Worm (Caenorhabditis elegans): ENCODE measurements around the gene W03A5.2.
A peak's percentile ranks its signal among the peaks of the same experiment; 100 is the strongest.

Gene W03A5.2

DNA sequence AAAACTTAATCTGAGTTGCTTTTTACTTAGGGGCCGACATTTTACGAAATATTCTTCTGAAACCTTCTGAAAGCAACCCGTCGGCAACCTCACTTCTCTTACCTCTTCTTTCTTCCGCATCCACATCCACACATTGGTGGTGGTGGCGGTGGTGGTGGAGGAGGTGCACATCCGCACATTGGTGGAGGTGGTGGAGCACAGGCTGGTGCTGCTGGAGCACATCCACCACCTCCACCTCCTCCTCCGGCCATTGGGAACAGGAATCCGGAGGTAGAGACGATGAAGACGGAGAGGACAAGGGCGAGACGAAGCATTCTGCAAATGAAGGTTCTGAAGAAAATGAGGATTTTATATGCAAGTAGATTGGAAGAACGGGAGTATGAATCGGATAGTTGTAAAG, 7.8 kb downstream of the W03A5.2 start, which contains the start of gene grl-22:
Gene grl-22 (minus strand): TSS at position 332 of the 400 bp plus-strand sequence.
- TF ChIP-seq zfh-2 (GFP tag; conservative IDR thresholded peaks at IDR 0.05), result peak; percentile 86
- no peak for TF ChIP-seq ceh-27 (GFP tag; optimal IDR thresholded peaks at IDR 0.05)
- no peak for TF ChIP-seq ztf-25 (GFP tag; IDR thresholded peaks at IDR 0.05)
- TF ChIP-seq dpl-1 (GFP tag; optimal IDR thresholded peaks at IDR 0.05), result no peak
- TF ChIP-seq lin-35 (GFP tag; optimal IDR thresholded peaks at IDR 0.05), result no peak
- no peak for TF ChIP-seq mes-4 (tag; optimal IDR thresholded peaks at IDR 0.05)
- TF ChIP-seq egrh-3 (GFP tag; IDR thresholded peaks at IDR 0.05), result peak; percentile 64; the same call in 1 of the 2 replicates

DNA sequence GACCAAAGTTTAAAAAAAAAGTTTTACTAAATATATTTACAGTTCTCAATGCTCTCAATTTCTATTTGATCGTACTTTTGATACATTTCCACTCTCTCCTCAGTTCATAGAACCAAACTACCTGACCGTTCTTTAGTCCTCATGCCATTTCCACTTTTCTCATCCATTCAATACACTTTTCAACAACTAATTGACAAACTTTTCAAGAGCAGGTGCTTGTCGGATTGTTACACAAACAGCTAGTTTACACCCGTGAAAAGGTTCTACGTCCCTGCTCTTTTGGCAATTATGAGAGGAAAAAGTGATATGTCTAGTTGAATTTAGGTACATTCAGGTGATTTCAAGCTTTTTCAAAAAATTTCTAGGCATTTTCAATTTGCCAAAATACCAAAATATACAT, 12.1 kb downstream of the W03A5.2 start:
- TF ChIP-seq sea-2 (GFP tag; IDR thresholded peaks at IDR 0.05) (no peak), ceh-91 (GFP tag; IDR thresholded peaks at IDR 0.05) (no peak), ekl-4 (GFP tag; IDR thresholded peaks at IDR 0.05) (no peak)

DNA sequence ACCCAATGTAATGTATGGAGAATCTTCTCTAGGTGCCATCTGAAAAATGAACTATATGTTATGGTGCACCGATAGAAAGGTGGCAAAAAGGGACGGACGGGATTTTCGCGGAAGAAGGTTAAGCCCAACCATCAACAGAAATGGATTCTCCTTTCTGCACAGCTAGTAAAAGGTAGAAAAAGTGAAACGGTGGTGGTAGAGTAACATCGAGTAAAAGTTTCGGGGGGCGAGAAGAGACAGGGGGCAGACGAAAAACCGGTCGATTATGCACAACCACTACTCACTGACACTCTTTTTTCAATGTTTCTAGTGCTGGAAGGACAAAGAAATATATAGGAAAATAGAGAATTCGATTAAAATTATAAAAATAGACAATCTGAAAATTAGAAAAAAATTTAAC, 13.7 kb downstream of the W03A5.2 start:
- TF ChIP-seq fkh-3 (tag; optimal IDR thresholded peaks at IDR 0.05) (no peak), T07F8.4 (tag; optimal IDR thresholded peaks at IDR 0.05) (no peak), attf-3 (GFP tag; conservative IDR thresholded peaks at IDR 0.05) (no peak), egrh-3 (GFP tag; IDR thresholded peaks at IDR 0.05) (no peak), madf-10 (tag; optimal IDR thresholded peaks at IDR 0.05) (no peak), D2030.7 (GFP tag; IDR thresholded peaks at IDR 0.05) (no peak), mes-4 (tag; optimal IDR thresholded peaks at IDR 0.05) (no peak), hrde-1 (tag; optimal IDR thresholded peaks at IDR 0.05; ENCODE audit: borderline replicate concordance) (no peak)

DNA sequence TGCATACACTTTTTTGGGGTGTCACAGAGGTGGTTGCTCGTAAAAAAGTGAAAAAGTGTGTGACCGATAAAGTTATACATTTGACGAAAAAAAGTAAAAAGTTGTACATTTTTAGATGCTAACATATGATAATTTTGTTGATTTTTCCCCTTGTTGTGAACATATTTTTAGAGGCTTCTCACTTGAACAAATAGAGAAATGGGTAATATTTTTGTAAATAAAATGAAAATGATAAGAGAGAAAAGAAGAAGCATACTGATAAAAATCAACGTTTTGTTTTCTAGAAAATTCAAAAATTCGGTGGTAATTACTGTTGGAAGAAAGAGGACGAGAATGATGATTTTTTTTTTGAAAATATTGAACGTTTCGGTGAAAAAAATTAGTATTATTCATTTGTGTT, 14.4 kb downstream of the W03A5.2 start:
- TF ChIP-seq snpc-1.3 (tag; optimal IDR thresholded peaks at IDR 0.05; ENCODE audit: insufficient read depth) (no peak), nhr-27 (tag; optimal IDR thresholded peaks at IDR 0.05) (no peak)

DNA sequence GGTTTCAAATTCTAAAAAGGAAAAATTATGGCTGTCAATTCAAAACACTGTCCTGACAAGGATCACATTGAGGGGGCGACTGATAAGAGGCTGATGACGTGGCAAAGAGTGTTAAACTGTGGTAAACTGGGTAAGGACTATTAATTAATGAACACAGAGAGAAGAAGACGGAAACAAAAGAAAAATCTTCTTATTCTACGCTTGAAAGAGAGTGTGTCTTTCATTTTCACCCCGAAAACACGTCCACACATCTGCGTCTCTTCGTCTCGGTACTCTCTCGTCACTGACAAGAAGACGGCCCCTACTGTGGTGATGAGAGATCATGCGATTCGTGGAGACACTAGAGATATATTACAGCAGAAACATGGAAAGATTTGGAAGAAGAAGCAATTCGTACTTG, 15.6 kb downstream of the W03A5.2 start:
- peak; percentile 72 for TF ChIP-seq nhr-80 (tag; optimal IDR thresholded peaks at IDR 0.05)
- peak; percentile 4 for TF ChIP-seq lin-40 (tag; optimal IDR thresholded peaks at IDR 0.05)
- peak; percentile 4 for TF ChIP-seq ztf-26 (tag; optimal IDR thresholded peaks at IDR 0.05)
- no peak for TF ChIP-seq F57C9.4 (tag; optimal IDR thresholded peaks at IDR 0.05)
- no peak for TF ChIP-seq zfh-2 (GFP tag; conservative IDR thresholded peaks at IDR 0.05)
- peak; percentile 65; the same call in 1 of the 2 replicates for TF ChIP-seq hmg-1.2 (GFP tag; IDR thresholded peaks at IDR 0.05)
- peak; percentile 41 to 63 for TF ChIP-seq let-607 (tag; optimal IDR thresholded peaks at IDR 0.05)

DNA sequence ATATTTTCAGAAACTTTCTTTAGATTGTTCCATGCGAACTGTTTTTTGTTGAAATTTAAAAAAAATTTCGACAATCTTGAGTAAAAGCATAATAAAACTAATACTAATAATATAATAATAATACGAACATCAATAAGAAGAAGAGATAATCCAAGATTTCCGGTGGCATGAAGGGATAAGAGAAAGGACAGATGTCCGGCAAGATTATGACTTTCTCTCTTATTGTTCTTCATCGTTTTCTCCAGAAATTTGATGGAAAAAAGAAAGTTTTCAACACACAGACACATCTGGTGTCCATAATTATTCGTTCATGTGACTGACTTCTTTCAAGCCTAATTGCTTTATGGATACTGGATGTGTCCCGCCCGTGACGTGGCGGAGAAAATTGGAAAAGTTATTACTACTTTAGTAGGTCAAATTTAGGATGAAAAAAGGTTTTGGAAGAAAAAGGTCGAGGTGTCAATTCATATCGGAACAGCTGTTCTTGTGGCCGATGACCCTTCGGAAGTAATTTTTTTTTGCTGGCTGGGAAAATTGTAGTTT, 16.8 kb downstream of the W03A5.2 start:
- TF ChIP-seq attf-6 (GFP tag; IDR thresholded peaks at IDR 0.05), result no peak
- no peak for TF ChIP-seq madf-6 (GFP tag; IDR thresholded peaks at IDR 0.05)
- no peak for TF ChIP-seq let-607 (tag; optimal IDR thresholded peaks at IDR 0.05)
- TF ChIP-seq Y53G8AR.9 (GFP tag; conservative IDR thresholded peaks at IDR 0.05), result no peak
- no peak for TF ChIP-seq ekl-4 (GFP tag; IDR thresholded peaks at IDR 0.05)
- TF ChIP-seq madf-3 (GFP tag; IDR thresholded peaks at IDR 0.05), result no peak
- no peak for TF ChIP-seq lin-26 (GFP tag; IDR thresholded peaks at IDR 0.05)
- TF ChIP-seq tbp1 (GFP tag; optimal IDR thresholded peaks at IDR 0.05), result no peak
